Fruit fly (Drosophila melanogaster) whole organism, embryonic: ENCODE measurements around the gene CG33124.
A peak's percentile ranks its signal among the peaks of the same experiment; 100 is the strongest.

Source experiments
- Ada2b ChIP-seq: fragments of 200-800 bp; sonication (Bioruptor generic); IDR thresholded peaks from 2 replicates; pipeline ENCODE4 v1.3.6; 2022; ENCODE audit warnings: missing biosample characterization, missing genetic modification characterization
- Antp ChIP-seq: fragments of 200-800 bp; sonication (Bioruptor generic); optimal IDR thresholded peaks from 3 replicates; lab custom pipeline; 2016; ENCODE audit warnings: missing biosample characterization, missing genetic modification characterization
- Bteb2 ChIP-seq: fragments of 200-800 bp; sonication (Bioruptor generic); optimal IDR thresholded peaks from 2 replicates; lab custom pipeline; 2016; ENCODE audit warnings: missing biosample characterization, missing genetic modification characterization
- CG10654 ChIP-seq: fragments of 200-800 bp; sonication (Bioruptor generic); optimal IDR thresholded peaks from 2 replicates; lab custom pipeline; 2016; ENCODE audit warnings: missing biosample characterization, missing genetic modification characterization
- CG12071 ChIP-seq: fragments of 200-800 bp; sonication (Bioruptor generic); optimal IDR thresholded peaks from 3 replicates; lab custom pipeline; 2018; ENCODE audit warnings: missing biosample characterization, mild to moderate bottlenecking, missing genetic modification characterization
- CG12155 ChIP-seq: fragments of 200-800 bp; sonication (Bioruptor generic); optimal IDR thresholded peaks from 3 replicates; lab custom pipeline; 2016; ENCODE audit warnings: missing biosample characterization, missing genetic modification characterization
- CG1233 ChIP-seq: fragments of 200-800 bp; sonication (Bioruptor generic); optimal IDR thresholded peaks from 4 replicates; lab custom pipeline; 2018; ENCODE audit warnings: missing biosample characterization, mild to moderate bottlenecking, missing genetic modification characterization
- CG13775 ChIP-seq: fragments of 200-800 bp; sonication (Bioruptor generic); optimal IDR thresholded peaks from 3 replicates; lab custom pipeline; 2017; ENCODE audit warnings: missing biosample characterization, mild to moderate bottlenecking, missing genetic modification characterization
- CG13894 ChIP-seq: fragments of 200-800 bp; sonication (Bioruptor generic); optimal IDR thresholded peaks from 3 replicates; lab custom pipeline; 2018; ENCODE audit warnings: missing biosample characterization, mild to moderate bottlenecking, missing genetic modification characterization, moderate library complexity
- CG1602 ChIP-seq: fragments of 200-800 bp; sonication (Bioruptor generic); optimal IDR thresholded peaks from 3 replicates; lab custom pipeline; 2016; ENCODE audit warnings: missing biosample characterization, missing genetic modification characterization
- CG16779 ChIP-seq: fragments of 200-800 bp; sonication (Bioruptor generic); IDR thresholded peaks from 2 replicates; pipeline ENCODE4 v1.3.6; 2022; ENCODE audit warnings: missing biosample characterization, missing genetic modification characterization
- CG17802 ChIP-seq: fragments of 200-800 bp; sonication (Bioruptor generic); optimal IDR thresholded peaks from 2 replicates; lab custom pipeline; 2018; ENCODE audit warnings: missing biosample characterization, mild to moderate bottlenecking, missing genetic modification characterization, moderate library complexity
- CG2199 ChIP-seq: fragments of 200-800 bp; sonication (Bioruptor generic); IDR thresholded peaks from 3 replicates; pipeline ENCODE4 v1.3.6; 2022; ENCODE audit warnings: missing biosample characterization, missing genetic modification characterization
- CG2678 ChIP-seq: fragments of 200-800 bp; sonication (Bioruptor generic); optimal IDR thresholded peaks from 3 replicates; lab custom pipeline; 2019; ENCODE audit warnings: missing biosample characterization, mild to moderate bottlenecking, missing genetic modification characterization, moderate library complexity
- CG30431 ChIP-seq: fragments of 200-800 bp; sonication (Bioruptor generic); optimal IDR thresholded peaks from 2 replicates; lab custom pipeline; 2017; ENCODE audit warnings: missing biosample characterization, missing genetic modification characterization
- CG3065 ChIP-seq: fragments of 200-800 bp; sonication (Bioruptor generic); optimal IDR thresholded peaks from 2 replicates; lab custom pipeline; 2016; ENCODE audit warnings: missing biosample characterization, missing genetic modification characterization
- CG34422 ChIP-seq: fragments of 200-800 bp; sonication (Bioruptor generic); IDR thresholded peaks from 3 replicates; pipeline ENCODE4 v1.3.6; 2022; ENCODE audit warnings: missing biosample characterization, missing genetic modification characterization
- CG3726 ChIP-seq: fragments of 200-800 bp; sonication (Bioruptor generic); IDR thresholded peaks from 3 replicates; pipeline ENCODE4, ENCODE4 v1.3.6; 2022; ENCODE audit warnings: missing biosample characterization, missing genetic modification characterization
- CG4360 ChIP-seq: fragments of 200-800 bp; sonication (Bioruptor generic); IDR thresholded peaks from 2 replicates; pipeline ENCODE4 v1.3.6; 2022; ENCODE audit warnings: missing biosample characterization, missing genetic modification characterization
- CG4404 ChIP-seq: fragments of 200-800 bp; sonication (Bioruptor generic); IDR thresholded peaks from 2 replicates; pipeline ENCODE4 v1.3.6; 2022; ENCODE audit warnings: missing biosample characterization, missing genetic modification characterization
- CG4617 ChIP-seq: fragments of 200-800 bp; sonication (Bioruptor generic); optimal IDR thresholded peaks from 3 replicates; lab custom pipeline; 2016; ENCODE audit warnings: missing biosample characterization, missing genetic modification characterization, borderline replicate concordance
- CG4730 ChIP-seq: fragments of 200-800 bp; sonication (Bioruptor generic); IDR thresholded peaks from 2 replicates; pipeline ENCODE4 v1.3.6; 2022; ENCODE audit warnings: missing biosample characterization, missing genetic modification characterization
- CG8388 ChIP-seq: fragments of 200-800 bp; sonication (Bioruptor generic); optimal IDR thresholded peaks from 2 replicates; lab custom pipeline; 2019; ENCODE audit warnings: missing biosample characterization, mild to moderate bottlenecking, missing genetic modification characterization, moderate library complexity
- Camta ChIP-seq: fragments of 200-800 bp; sonication (Bioruptor generic); optimal IDR thresholded peaks from 2 replicates; lab custom pipeline; 2016; ENCODE audit warnings: missing biosample characterization, missing genetic modification characterization
- Hand ChIP-seq: fragments of 200-800 bp; sonication (Bioruptor generic); optimal IDR thresholded peaks from 2 replicates; lab custom pipeline; 2017; ENCODE audit warnings: mild to moderate bottlenecking, missing biosample characterization, missing genetic modification reagents, missing genetic modification characterization
- Hr51 ChIP-seq, 2 experiments: fragments of 200-800 bp; sonication (Bioruptor generic); optimal IDR thresholded peaks; 2 replicates in 1 of 2; 3 replicates in 1 of 2; lab custom pipeline; 2016 to 2018; ENCODE audit warnings: missing biosample characterization in 2 of 2, missing genetic modification characterization in 2 of 2, mild to moderate bottlenecking in 1 of 2, moderate library complexity in 1 of 2
- NC2β ChIP-seq: fragments of 200-800 bp; sonication (Bioruptor generic); optimal IDR thresholded peaks from 2 replicates; lab custom pipeline; 2016; ENCODE audit warnings: missing biosample characterization, missing genetic modification characterization
- Oli ChIP-seq: fragments of 200-800 bp; sonication (Bioruptor generic); optimal IDR thresholded peaks from 2 replicates; lab custom pipeline; 2018; ENCODE audit warnings: missing biosample characterization, mild to moderate bottlenecking, missing genetic modification characterization, moderate library complexity
- Ptx1 ChIP-seq: fragments of 200-800 bp; sonication (Bioruptor generic); IDR thresholded peaks from 2 replicates; pipeline ENCODE4 v1.3.6; 2022; ENCODE audit warnings: missing biosample characterization, missing genetic modification characterization
- Side ChIP-seq: fragments of 200-800 bp; sonication (Bioruptor generic); optimal IDR thresholded peaks from 2 replicates; lab custom pipeline; 2016; ENCODE audit warnings: missing biosample characterization, missing genetic modification characterization
- Sox102F ChIP-seq: fragments of 200-800 bp; sonication (Bioruptor generic); optimal IDR thresholded peaks from 2 replicates; lab custom pipeline; 2018; ENCODE audit warnings: missing biosample characterization, mild to moderate bottlenecking, missing genetic modification characterization, moderate library complexity
- Sry-β ChIP-seq: fragments of 200-800 bp; sonication (Bioruptor generic); optimal IDR thresholded peaks from 2 replicates; lab custom pipeline; 2018; ENCODE audit warnings: missing biosample characterization, mild to moderate bottlenecking, missing genetic modification characterization, moderate library complexity
- Sry-δ ChIP-seq: fragments of 200-800 bp; sonication (Bioruptor generic); optimal IDR thresholded peaks from 2 replicates; lab custom pipeline; 2016; ENCODE audit warnings: missing biosample characterization, missing genetic modification characterization
- bab2 ChIP-seq: fragments of 200-800 bp; sonication (Bioruptor generic); optimal IDR thresholded peaks from 2 replicates; lab custom pipeline; 2016; ENCODE audit warnings: missing biosample characterization, missing genetic modification characterization
- dimm ChIP-seq: fragments of 200-800 bp; sonication (Bioruptor generic); IDR thresholded peaks from 2 replicates; pipeline ENCODE4 v1.3.6; 2022; ENCODE audit warnings: missing biosample characterization, missing genetic modification characterization
- fd102C ChIP-seq: fragments of 200-800 bp; sonication (Bioruptor generic); optimal IDR thresholded peaks from 2 replicates; lab custom pipeline; 2018; ENCODE audit warnings: missing biosample characterization, mild to moderate bottlenecking, missing genetic modification characterization, moderate library complexity
- grau ChIP-seq: fragments of 200-800 bp; optimal IDR thresholded peaks from 3 replicates; lab custom pipeline; 2019; ENCODE audit warnings: missing biosample characterization, mild to moderate bottlenecking, missing genetic modification characterization, moderate library complexity
- inv ChIP-seq: fragments of 200-800 bp; sonication (Bioruptor generic); IDR thresholded peaks from 2 replicates; pipeline ENCODE4 v1.3.6; 2022; ENCODE audit warnings: missing biosample characterization, missing genetic modification characterization; ENCODE audit not compliant: partially characterized antibody
- jigr1 ChIP-seq: fragments of 200-800 bp; sonication (Bioruptor generic); IDR thresholded peaks from 3 replicates; pipeline ENCODE4 v1.3.6; 2022; ENCODE audit warnings: missing biosample characterization, missing genetic modification characterization
- ken ChIP-seq: fragments of 200-800 bp; sonication (Bioruptor generic); IDR thresholded peaks from 3 replicates; pipeline ENCODE4 v1.3.6; 2022; ENCODE audit warnings: missing biosample characterization, missing genetic modification characterization
- lov ChIP-seq, 2 experiments: fragments of 200-800 bp in 1 of 2; fragments of >200 bp in 1 of 2; sonication (Bioruptor generic) in 1 of 2; IDR thresholded peaks in 1 of 2; optimal IDR thresholded peaks in 1 of 2; 2 replicates in 1 of 2; 3 replicates in 1 of 2; pipeline versions ENCODE4 v1.3.6 to Lab custom; 2017 to 2022; ENCODE audit warnings: missing biosample characterization in 1 of 2, missing genetic modification characterization in 1 of 2
- prd ChIP-seq, 3 experiments: fragments of >200 bp in 2 of 3; fragments of 200-800 bp in 1 of 3; sonication (Bioruptor generic) in 1 of 3; optimal IDR thresholded peaks in 2 of 3; IDR thresholded peaks in 1 of 3; 2 replicates in 2 of 3; 3 replicates in 1 of 3; pipeline versions ENCODE4 v1.3.6 to Lab custom; 2017 to 2022; ENCODE audit warnings: missing biosample characterization in 1 of 3, missing genetic modification characterization in 1 of 3
- ro ChIP-seq: fragments of 200-800 bp; sonication (Bioruptor generic); IDR thresholded peaks from 2 replicates; pipeline ENCODE4 v1.3.6; 2022; ENCODE audit warnings: missing biosample characterization, missing genetic modification characterization
- scrt ChIP-seq: fragments of 200-800 bp; sonication (Bioruptor generic); optimal IDR thresholded peaks from 2 replicates; lab custom pipeline; 2018; ENCODE audit warnings: missing biosample characterization, mild to moderate bottlenecking, missing genetic modification characterization, moderate library complexity
- sim ChIP-seq: fragments of 200-800 bp; sonication (Bioruptor generic); IDR thresholded peaks from 2 replicates; pipeline ENCODE4 v1.3.6; 2022; ENCODE audit warnings: missing biosample characterization, missing genetic modification characterization
- stwl ChIP-seq: fragments of 200-800 bp; sonication (Bioruptor generic); optimal IDR thresholded peaks from 3 replicates; lab custom pipeline; 2018; ENCODE audit warnings: missing biosample characterization, mild to moderate bottlenecking, missing genetic modification characterization, moderate library complexity
- tgo ChIP-seq: fragments of 200-800 bp; sonication (Bioruptor generic); IDR thresholded peaks from 3 replicates; pipeline ENCODE4 v1.3.6; 2022; ENCODE audit warnings: missing biosample characterization, missing genetic modification characterization
- tio ChIP-seq: fragments of 200-800 bp; sonication (Bioruptor generic); optimal IDR thresholded peaks from 2 replicates; lab custom pipeline; 2017; ENCODE audit warnings: missing biosample characterization, missing genetic modification characterization, inconsistent platforms

CG33124 gene

dm6 chr2L:2182735-2183340, 26.1 kb downstream of the CG33124 start (continued):
- TF ChIP-seq CG13894, result no peak
- peak; percentile 92 for TF ChIP-seq CG4404 (GFP tag; lab: Robert Waterston, UW)
- peak; percentile 62 for TF ChIP-seq Oli
- peak; percentile 39 for TF ChIP-seq CG3065
- peak; percentile 41 for TF ChIP-seq CG12155 (GFP tag; lab: Kevin White, UChicago)
- peak; percentile 49 for TF ChIP-seq CG4360
- peak; percentile 62 for TF ChIP-seq CG1233
- no peak for TF ChIP-seq CG12071 (GFP tag; lab: Kevin White, UChicago)
- TF ChIP-seq Ada2b (GFP tag; lab: Robert Waterston, UW), result peak; percentile 18; the same call in 1 of the 2 replicates
- peak; percentile 67; the same call in 2 of the 3 replicates for TF ChIP-seq CG2199 (GFP tag; lab: Robert Waterston, UW)
- peak in 1 of 2 experiments; percentile 56 for TF ChIP-seq Hr51 (GFP tag; optimal IDR thresholded peaks at IDR 0.05; lab: Kevin White, UChicago)
- peak; percentile 54 for TF ChIP-seq CG8388 (GFP tag; lab: Kevin White, UChicago)
- TF ChIP-seq inv, result no peak
- TF ChIP-seq fd102C (GFP tag; lab: Kevin White, UChicago), result peak; percentile 82
- TF ChIP-seq CG2678, result peak; percentile 40
- no peak for TF ChIP-seq CG17802 (tag; lab: Kevin White, UChicago)
- peak; percentile 44; the same call in 1 of the 2 replicates for TF ChIP-seq CG4730 (GFP tag; lab: Robert Waterston, UW)
- TF ChIP-seq Hand (GFP tag; lab: Kevin White, UChicago), result no peak
- 0 out of 2 replicates have a peak, but pooled peaks have one; percentile 10 for TF ChIP-seq Ptx1 (GFP tag; lab: Robert Waterston, UW)
- TF ChIP-seq CG10654 (GFP tag; lab: Kevin White, UChicago), result peak; percentile 39
- peak; percentile 34; the same call in 1 of the 2 replicates for TF ChIP-seq ro (GFP tag; lab: Robert Waterston, UW)
- no peak for TF ChIP-seq lov (optimal IDR thresholded peaks at IDR 0.05; lab: Kevin White, UChicago)
- peak; percentile 73; the same call in 1 of the 3 replicates for TF ChIP-seq lov (GFP tag; IDR thresholded peaks at IDR 0.05; lab: Robert Waterston, UW)
- peak; percentile 65 for TF ChIP-seq Camta
- TF ChIP-seq stwl (tag; lab: Kevin White, UChicago), result peak; percentile 57
- TF ChIP-seq Antp (GFP tag; lab: Kevin White, UChicago), result peak; percentile 66
- TF ChIP-seq Bteb2 (GFP tag; lab: Kevin White, UChicago), result no peak
- peak; percentile 83 for TF ChIP-seq sim (GFP tag; lab: Robert Waterston, UW)
- peak; percentile 32 for TF ChIP-seq tio (GFP tag; lab: Kevin White, UChicago)
- TF ChIP-seq NC2β (GFP tag; lab: Kevin White, UChicago), result peak; percentile 76
- peak; percentile 65 for TF ChIP-seq CG1602
- TF ChIP-seq CG3726 (GFP tag; lab: Robert Waterston, UW), result peak; percentile 56; the same call in 2 of the 3 replicates
- TF ChIP-seq ken (GFP tag; lab: Robert Waterston, UW), result 0 out of 3 replicates have a peak, but pooled peaks have one; percentile 36
- peak; percentile 7 for TF ChIP-seq Sry-δ (GFP tag; lab: Kevin White, UChicago)
- no peak for TF ChIP-seq jigr1 (GFP tag; lab: Robert Waterston, UW)
- TF ChIP-seq CG30431 (GFP tag; lab: Kevin White, UChicago), result peak; percentile 85
- TF ChIP-seq dimm (GFP tag; lab: Robert Waterston, UW), result no peak
- no peak for TF ChIP-seq Sry-β (GFP tag; lab: Kevin White, UChicago)
- TF ChIP-seq CG34422 (GFP tag; lab: Robert Waterston, UW), result no peak; the same call in 2 of the 3 replicates
- TF ChIP-seq Side (GFP tag; lab: Kevin White, UChicago), result peak; percentile 73
- TF ChIP-seq tgo (GFP tag; lab: Robert Waterston, UW), result peak; percentile 17; the same call in 1 of the 3 replicates
- TF ChIP-seq scrt (GFP tag; lab: Kevin White, UChicago), result no peak
- TF ChIP-seq grau, result peak; percentile 62
- TF ChIP-seq Sox102F (GFP tag; lab: Kevin White, UChicago), result no peak
- peak; percentile 31 for TF ChIP-seq CG4617 (GFP tag; lab: Kevin White, UChicago)
- peak; percentile 58 for TF ChIP-seq bab2 (GFP tag; lab: Kevin White, UChicago)
- TF ChIP-seq CG13775 (GFP tag; lab: Kevin White, UChicago), result peak; percentile 72
- no peak for TF ChIP-seq prd (optimal IDR thresholded peaks at IDR 0.05; lab: Kevin White, UChicago)
- peak; percentile 80 for TF ChIP-seq prd (GFP tag; IDR thresholded peaks at IDR 0.05; lab: Robert Waterston, UW)
- TF ChIP-seq CG16779, result no peak
